Worm (Caenorhabditis elegans): ENCODE data around the gene H03A11.2.

The H03A11.2 gene

DNA sequence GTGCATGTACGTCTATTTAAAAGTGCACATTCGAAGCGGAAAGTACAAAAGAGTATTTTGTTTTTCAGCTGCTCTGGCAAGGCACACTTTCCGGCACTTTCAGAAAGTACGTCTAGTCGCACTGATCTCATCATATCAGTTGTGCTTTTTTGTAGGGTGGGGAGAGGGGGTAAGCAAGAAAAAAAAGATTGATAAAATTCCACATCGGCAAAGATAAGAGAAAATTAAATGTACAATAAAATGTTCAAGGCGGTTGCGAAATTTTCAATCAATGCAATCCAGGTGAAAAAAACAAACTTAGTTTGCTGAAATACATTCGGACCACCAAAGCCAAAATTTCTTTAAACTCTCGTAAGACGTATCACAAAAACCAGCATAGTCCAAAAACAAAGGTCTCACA, 45.8 kb upstream of the H03A11.2 start:
- TF ChIP-seq F37D6.2 (tag; optimal IDR thresholded peaks at IDR 0.05) (no peak), mep-1 (tag; optimal IDR thresholded peaks at IDR 0.05) (no peak), nhr-11 (tag; optimal IDR thresholded peaks at IDR 0.05) (no peak), mdt-29 (GFP tag; IDR thresholded peaks at IDR 0.05) (no peak), egl-43 (GFP tag; IDR thresholded peaks at IDR 0.05) (no peak), nhr-76 (tag; optimal IDR thresholded peaks at IDR 0.05) (no peak), lin-39 (tag; optimal IDR thresholded peaks at IDR 0.05) (no peak), hif-1 (tag; optimal IDR thresholded peaks at IDR 0.05) (no peak), mes-2 (tag; optimal IDR thresholded peaks at IDR 0.05; ENCODE audit: poor library complexity, severe bottlenecking) (peak; percentile 25), pha-4 (GFP tag; IDR thresholded peaks at IDR 0.05) (no peak), pha-4 (tag; optimal IDR thresholded peaks at IDR 0.05) (no peak), spr-3 (GFP tag; optimal IDR thresholded peaks at IDR 0.05) (no peak), F49E8.2 (tag; optimal IDR thresholded peaks at IDR 0.05; ENCODE audit: borderline replicate concordance) (no peak), nhr-41 (GFP tag; IDR thresholded peaks at IDR 0.05) (no peak), lin-38 (GFP tag; IDR thresholded peaks at IDR 0.05) (no peak), tag-97 (GFP tag; IDR thresholded peaks at IDR 0.05) (no peak), Y75B8A.6 (GFP tag; IDR thresholded peaks at IDR 0.05) (no peak), sdz-12 (GFP tag; optimal IDR thresholded peaks at IDR 0.05) (no peak), nhr-28 (tag; optimal IDR thresholded peaks at IDR 0.05) (peak; percentile 87), daf-8 (GFP tag; IDR thresholded peaks at IDR 0.05) (no peak), dpl-1 (GFP tag; optimal IDR thresholded peaks at IDR 0.05) (no peak), nhr-102 (tag; optimal IDR thresholded peaks at IDR 0.05) (no peak), saeg-2 (GFP tag; IDR thresholded peaks at IDR 0.05) (no peak), nhr-77 (tag; optimal IDR thresholded peaks at IDR 0.05) (peak; percentile 5), ztf-11 (tag; optimal IDR thresholded peaks at IDR 0.05) (no peak), F26F4.8 (GFP tag; conservative IDR thresholded peaks at IDR 0.05) (no peak), dmd-9 (GFP tag; IDR thresholded peaks at IDR 0.05) (no peak), ceh-62 (tag; optimal IDR thresholded peaks at IDR 0.05) (no peak), ceh-82 (tag; optimal IDR thresholded peaks at IDR 0.05) (no peak), T20F7.1 (GFP tag; optimal IDR thresholded peaks at IDR 0.05) (no peak), zag-1 (tag; optimal IDR thresholded peaks at IDR 0.05) (no peak), zfp-3 (GFP tag; conservative IDR thresholded peaks at IDR 0.05) (no peak), nhr-48 (tag; optimal IDR thresholded peaks at IDR 0.05) (no peak), Y105C5A.15 (GFP tag; IDR thresholded peaks at IDR 0.05) (no peak), fkh-10 (GFP tag; optimal IDR thresholded peaks at IDR 0.05) (no peak), skn-1 (tag; optimal IDR thresholded peaks at IDR 0.05) (no peak), egl-27 (tag; optimal IDR thresholded peaks at IDR 0.05) (no peak), ctbp-1 (GFP tag; IDR thresholded peaks at IDR 0.05) (no peak), daf-16 (GFP tag; optimal IDR thresholded peaks at IDR 0.05) (no peak), daf-16 (tag; optimal IDR thresholded peaks at IDR 0.05) (peak; percentile 76), lin-15B (tag; optimal IDR thresholded peaks at IDR 0.05) (no peak), pqm-1 (tag; optimal IDR thresholded peaks at IDR 0.05) (peak; percentile 94), arid-1 (GFP tag; conservative IDR thresholded peaks at IDR 0.05) (no peak), spr-1 (tag; optimal IDR thresholded peaks at IDR 0.05) (no peak), mxl-2 (GFP tag; conservative IDR thresholded peaks at IDR 0.05) (no peak), lin-1 (GFP tag; IDR thresholded peaks at IDR 0.05) (no peak), gei-8 (GFP tag; optimal IDR thresholded peaks at IDR 0.05) (no peak), cey-2 (tag; optimal IDR thresholded peaks at IDR 0.05; ENCODE audit: borderline replicate concordance, insufficient read depth) (no peak), dmd-6 (GFP tag; IDR thresholded peaks at IDR 0.05) (peak; percentile 69), zip-11 (GFP tag; IDR thresholded peaks at IDR 0.05) (no peak), madf-5 (GFP tag; IDR thresholded peaks at IDR 0.05) (no peak), ceh-20 (GFP tag; IDR thresholded peaks at IDR 0.05) (no peak), ama-1 (optimal IDR thresholded peaks at IDR 0.05) (no peak)
